Worm (Caenorhabditis elegans) whole organism, young adult: ENCODE measurements around the gene nhr-218.

Experiments
- B0035.1 ChIP-seq: sonication (generic microtip); optimal IDR thresholded peaks from 2 replicates; lab custom pipeline; 2016; ENCODE audit warnings: missing genetic modification characterization, mild to moderate bottlenecking, missing compliant biosample characterization, missing genotype, missing genetic modification reagents
- C06A6.2 ChIP-seq: fragments of 200-800 bp; sonication (Bioruptor generic); conservative IDR thresholded peaks from 2 replicates; pipeline ENCODE4 v1.3.6; 2022; ENCODE audit warnings: missing genetic modification characterization, missing compliant biosample characterization
- C17E4.6 ChIP-seq: fragments of 200-800 bp; sonication (Bioruptor generic); IDR thresholded peaks from 2 replicates; pipeline ENCODE4 v1.3.6; 2022; ENCODE audit warnings: missing genetic modification reagents, missing genetic modification characterization, missing compliant biosample characterization
- D2030.7 ChIP-seq: fragments of 200-800 bp; sonication (Bioruptor generic); IDR thresholded peaks from 2 replicates; pipeline ENCODE4 v1.3.6; 2022; ENCODE audit warnings: missing genetic modification reagents, missing genetic modification characterization, missing compliant biosample characterization
- F10E7.11 ChIP-seq: sonication (generic microtip); optimal IDR thresholded peaks from 2 replicates; lab custom pipeline; 2017; ENCODE audit warnings: mild to moderate bottlenecking, missing genetic modification characterization, moderate library complexity, missing compliant biosample characterization
- F23B12.7 ChIP-seq: sonication (generic microtip); optimal IDR thresholded peaks from 2 replicates; lab custom pipeline; 2017; ENCODE audit warnings: missing genetic modification characterization, mild to moderate bottlenecking, missing compliant biosample characterization, antibody characterized with exemption, moderate library complexity; ENCODE audit not compliant: insufficient read depth
- K11D2.4 ChIP-seq: fragments of 200-800 bp; sonication (Bioruptor generic); IDR thresholded peaks from 2 replicates; pipeline ENCODE4 v1.3.6; 2022; ENCODE audit warnings: missing genetic modification reagents, missing genetic modification characterization, missing compliant biosample characterization
- T07F8.4 ChIP-seq: sonication (generic microtip); optimal IDR thresholded peaks from 2 replicates; lab custom pipeline; 2016; ENCODE audit warnings: mild to moderate bottlenecking, missing genetic modification characterization, moderate library complexity, missing compliant biosample characterization
- Y79H2A.3 ChIP-seq: fragments of 200-800 bp; sonication (Bioruptor generic); conservative IDR thresholded peaks from 2 replicates; pipeline ENCODE4 v1.3.6; 2022; ENCODE audit warnings: missing genetic modification reagents, missing genetic modification characterization, missing compliant biosample characterization
- aptf-2 ChIP-seq: fragments of 200-800 bp; sonication (Bioruptor generic); conservative IDR thresholded peaks from 2 replicates; pipeline ENCODE4 v1.3.6; 2022; ENCODE audit warnings: missing genetic modification reagents, missing genetic modification characterization, missing compliant biosample characterization
- attf-5 ChIP-seq: fragments of 200-800 bp; sonication (Bioruptor generic); optimal IDR thresholded peaks from 2 replicates; lab custom pipeline; 2018; ENCODE audit warnings: mild to moderate bottlenecking, missing genetic modification characterization, missing compliant biosample characterization
- attf-6 ChIP-seq: fragments of 200-800 bp; sonication (Bioruptor generic); IDR thresholded peaks from 2 replicates; pipeline ENCODE4 v1.3.6; 2022; ENCODE audit warnings: missing genetic modification reagents, missing genetic modification characterization, missing compliant biosample characterization
- bed-1 ChIP-seq: fragments of 200-800 bp; sonication (Bioruptor generic); IDR thresholded peaks from 2 replicates; pipeline ENCODE4 v1.3.6; 2022; ENCODE audit warnings: missing genetic modification reagents, missing genetic modification characterization, missing compliant biosample characterization
- ceh-40 ChIP-seq: fragments of 200-800 bp; sonication (Bioruptor generic); IDR thresholded peaks from 2 replicates; pipeline ENCODE4 v1.3.6; 2022; ENCODE audit warnings: missing genetic modification characterization, missing compliant biosample characterization
- ceh-58 ChIP-seq: fragments of 200-800 bp; sonication (Bioruptor generic); IDR thresholded peaks from 2 replicates; pipeline ENCODE4 v1.3.6; 2022; ENCODE audit warnings: missing genetic modification characterization, missing compliant biosample characterization
- ceh-91 ChIP-seq: fragments of 200-800 bp; sonication (Bioruptor generic); IDR thresholded peaks from 2 replicates; pipeline ENCODE4 v1.3.6; 2022; ENCODE audit warnings: missing genetic modification reagents, missing genetic modification characterization, missing compliant biosample characterization
- efl-1 ChIP-seq: fragments of 150-350 bp; optimal IDR thresholded peaks from 2 replicates; lab custom pipeline; 2014; ENCODE audit warnings: missing biosample characterization, missing genetic modification reagents, missing genetic modification characterization
- egrh-3 ChIP-seq: fragments of 200-800 bp; sonication (Bioruptor generic); IDR thresholded peaks from 2 replicates; pipeline ENCODE4 v1.3.6; 2022; ENCODE audit warnings: missing genetic modification reagents, missing genetic modification characterization, missing compliant biosample characterization
- gei-17 ChIP-seq: fragments of 200-800 bp; sonication (Bioruptor generic); optimal IDR thresholded peaks from 2 replicates; lab custom pipeline; 2018; ENCODE audit warnings: mild to moderate bottlenecking, missing genetic modification characterization, missing compliant biosample characterization
- him-1 ChIP-seq: sonication (generic microtip); optimal IDR thresholded peaks from 2 replicates; lab custom pipeline; 2016; ENCODE audit warnings: missing genotype, missing genetic modification reagents, missing genetic modification characterization, missing compliant biosample characterization
- hlh-12 ChIP-seq: sonication (generic microtip); optimal IDR thresholded peaks from 2 replicates; lab custom pipeline; 2016; ENCODE audit warnings: missing genetic modification characterization, missing compliant biosample characterization
- hlh-26 ChIP-seq: fragments of 200-800 bp; sonication (Bioruptor generic); conservative IDR thresholded peaks from 2 replicates; pipeline ENCODE4 v1.3.6; 2022; ENCODE audit warnings: missing genetic modification reagents, missing genetic modification characterization, missing compliant biosample characterization
- hrde-1 ChIP-seq: sonication (generic microtip); optimal IDR thresholded peaks from 2 replicates; lab custom pipeline; 2016; ENCODE audit warnings: missing genetic modification characterization, mild to moderate bottlenecking, missing compliant biosample characterization, moderate library complexity, missing genotype, missing genetic modification reagents, borderline replicate concordance
- lir-1 ChIP-seq: fragments of 200-800 bp; sonication (Bioruptor generic); conservative IDR thresholded peaks from 2 replicates; pipeline ENCODE4 v1.3.6; 2022; ENCODE audit warnings: missing genetic modification reagents, missing genetic modification characterization, missing compliant biosample characterization
- madf-10 ChIP-seq: sonication (generic microtip); optimal IDR thresholded peaks from 2 replicates; lab custom pipeline; 2016; ENCODE audit warnings: mild to moderate bottlenecking, missing genetic modification characterization, missing compliant biosample characterization
- mes-4 ChIP-seq: sonication (generic microtip); optimal IDR thresholded peaks from 2 replicates; lab custom pipeline; 2016; ENCODE audit warnings: missing genotype, missing genetic modification characterization, missing compliant biosample characterization
- nhr-27 ChIP-seq: fragments of 200-800 bp; sonication (Bioruptor generic); optimal IDR thresholded peaks from 2 replicates; lab custom pipeline; 2018; ENCODE audit warnings: mild to moderate bottlenecking, missing genetic modification characterization, moderate library complexity, missing compliant biosample characterization
- rcor-1 ChIP-seq: fragments of 200-800 bp; sonication (Bioruptor generic); IDR thresholded peaks from 2 replicates; pipeline ENCODE4 v1.3.6; 2022; ENCODE audit warnings: missing genetic modification reagents, missing genetic modification characterization, missing compliant biosample characterization
- rec-8 ChIP-seq, 2 experiments: sonication (generic microtip); optimal IDR thresholded peaks; 2 replicates each; lab custom pipeline; 2016; ENCODE audit warnings: mild to moderate bottlenecking in 2 of 2, missing genetic modification characterization in 2 of 2, missing genetic modification reagents in 2 of 2, missing genotype in 2 of 2, missing biosample characterization in 1 of 2, missing compliant biosample characterization in 1 of 2, moderate library complexity in 1 of 2
- repo-1 ChIP-seq: sonication (generic microtip); optimal IDR thresholded peaks from 2 replicates; lab custom pipeline; 2017; ENCODE audit warnings: mild to moderate bottlenecking, missing genetic modification characterization, missing compliant biosample characterization
- rpc-1 ChIP-seq, 2 experiments: fragments of 150-350 bp in 1 of 2; sonication (generic microtip) in 1 of 2; optimal IDR thresholded peaks; 2 replicates each; lab custom pipeline; 2014 to 2018; ENCODE audit warnings: missing biosample characterization in 1 of 2, missing genetic modification characterization in 1 of 2, missing genetic modification reagents in 1 of 2, missing genotype in 1 of 2
- snpc-4 ChIP-seq, 5 experiments: fragments of 150-350 bp in 1 of 5; sonication (generic microtip) in 4 of 5; optimal IDR thresholded peaks; 2 replicates each; lab custom pipeline; 2014 to 2018; ENCODE audit warnings: missing genetic modification characterization in 5 of 5, missing biosample characterization in 3 of 5, antibody characterized with exemption in 2 of 5, mild to moderate bottlenecking in 2 of 5, missing compliant biosample characterization in 2 of 5, missing genotype in 2 of 5, moderate library complexity in 2 of 5, missing genetic modification reagents in 1 of 5
- somi-1 ChIP-seq: fragments of 200-800 bp; sonication (Bioruptor generic); optimal IDR thresholded peaks from 2 replicates; lab custom pipeline; 2018; ENCODE audit warnings: mild to moderate bottlenecking, missing genetic modification characterization, missing compliant biosample characterization
- tbp1 ChIP-seq: fragments of 200-800 bp; sonication (Bioruptor generic); optimal IDR thresholded peaks from 2 replicates; lab custom pipeline; 2018; ENCODE audit warnings: mild to moderate bottlenecking, missing genetic modification characterization, missing compliant biosample characterization
- unc-62 ChIP-seq: fragments of 150-350 bp; optimal IDR thresholded peaks from 2 replicates; lab custom pipeline; 2014; ENCODE audit warnings: missing biosample characterization, missing genetic modification reagents, missing genetic modification characterization
- zfh-2 ChIP-seq: fragments of 200-800 bp; sonication (Bioruptor generic); conservative IDR thresholded peaks from 2 replicates; pipeline ENCODE4 v1.3.6; 2022; ENCODE audit warnings: missing genetic modification reagents, missing genetic modification characterization, missing compliant biosample characterization
- ztf-18 ChIP-seq: sonication (generic microtip); optimal IDR thresholded peaks from 2 replicates; lab custom pipeline; 2016; ENCODE audit warnings: missing genotype, mild to moderate bottlenecking, missing genetic modification characterization, missing compliant biosample characterization
- ztf-22 ChIP-seq: fragments of 200-800 bp; sonication (Bioruptor generic); optimal IDR thresholded peaks from 2 replicates; lab custom pipeline; 2018; ENCODE audit warnings: mild to moderate bottlenecking, missing genetic modification characterization, moderate library complexity, missing compliant biosample characterization
- ztf-26 ChIP-seq: sonication (generic microtip); optimal IDR thresholded peaks from 2 replicates; lab custom pipeline; 2017; ENCODE audit warnings: missing genetic modification characterization, missing compliant biosample characterization
- ztf-28 ChIP-seq: fragments of 200-800 bp; sonication (Bioruptor generic); IDR thresholded peaks from 2 replicates; pipeline ENCODE4 v1.3.6; 2022; ENCODE audit warnings: missing genetic modification reagents, missing genetic modification characterization, missing compliant biosample characterization
- ztf-6 ChIP-seq: fragments of 200-800 bp; sonication (Bioruptor generic); IDR thresholded peaks from 2 replicates; pipeline ENCODE4 v1.3.6; 2022; ENCODE audit warnings: missing genetic modification reagents, missing genetic modification characterization, missing compliant biosample characterization

The nhr-218 gene

ce11 chrV:16213323-16213722 lies 44.9 kb upstream of the nhr-218 start:
- TF ChIP-seq D2030.7 (GFP tag; lab: Robert Waterston, UW) (no peak), somi-1 (GFP tag; lab: Kevin White, UChicago) (peak; percentile 30), ztf-28 (no peak), F23B12.7 (tag; lab: Kevin White, UChicago) (no peak), unc-62 (GFP tag; lab: Kevin White, UChicago) (no peak), F10E7.11 (no peak), ztf-22 (no peak), K11D2.4 (GFP tag; lab: Robert Waterston, UW) (no peak), ceh-91 (GFP tag; lab: Robert Waterston, UW) (no peak), him-1 (tag; lab: Kevin White, UChicago) (no peak), zfh-2 (no peak), egrh-3 (GFP tag; lab: Robert Waterston, UW) (no peak), ztf-26 (peak; percentile 65), C06A6.2 (GFP tag; lab: Robert Waterston, UW) (peak; percentile 58; the same call in 1 of the 2 replicates)

- TF ChIP-seq lir-1 (no peak), hrde-1 (tag; lab: Kevin White, UChicago) (no peak), ceh-58 (GFP tag; lab: Robert Waterston, UW) (no peak), rec-8 (tag; optimal IDR thresholded peaks at IDR 0.05; lab: Kevin White, UChicago) (no peak), hlh-12 (no peak)
Measured at ce11 chrV:16214505-16214904, 43.7 kb upstream of the nhr-218 start, which contains the start of gene F11A5.9. TSS of gene F11A5.9 (plus strand) at chrV:16214890.

- TF ChIP-seq rpc-1 (optimal IDR thresholded peaks at IDR 0.05; lab: Kevin White, UChicago) (no peak), rpc-1 (tag; optimal IDR thresholded peaks at IDR 0.05; lab: Kevin White, UChicago) (no peak), unc-62 (GFP tag; lab: Kevin White, UChicago) (no peak), Y79H2A.3 (GFP tag; lab: Robert Waterston, UW) (no peak), tbp1 (no peak), bed-1 (GFP tag; lab: Robert Waterston, UW) (no peak), aptf-2 (GFP tag; lab: Robert Waterston, UW) (no peak)
- TF ChIP-seq, all 124 proteins: peak for 0
Measured at ce11 chrV:16218522-16218921, 39.7 kb upstream of the nhr-218 start, which contains the start of gene F11A5.15. TSS of gene F11A5.15 (minus strand) at chrV:16218622.

ce11 chrV:16218972-16219757 lies 39.1 kb upstream of the nhr-218 start, which contains the start of gene glc-1:
TSS of gene glc-1 (plus strand) at chrV:16219634.
- no peak for TF ChIP-seq T07F8.4 (tag; lab: Kevin White, UChicago)
- TF ChIP-seq ztf-6 (GFP tag; lab: Robert Waterston, UW) = no peak
- no peak for TF ChIP-seq nhr-27 (tag; lab: Kevin White, UChicago)
- no peak for TF ChIP-seq repo-1 (tag; lab: Kevin White, UChicago)
- TF ChIP-seq lir-1 = no peak
- no peak for TF ChIP-seq ceh-40 (GFP tag; lab: Robert Waterston, UW)
- no peak for TF ChIP-seq madf-10
- TF ChIP-seq C17E4.6 (GFP tag; lab: Robert Waterston, UW) = no peak
- TF ChIP-seq ztf-18 (tag; lab: Kevin White, UChicago) = no peak
- 0 out of 2 replicates have a peak, but pooled peaks have one; percentile 27 for TF ChIP-seq attf-6 (GFP tag; lab: Robert Waterston, UW)
- TF ChIP-seq tbp1 = peak; percentile 74
- TF ChIP-seq attf-5 (GFP tag; lab: Kevin White, UChicago) = no peak
- TF ChIP-seq gei-17 = no peak
- TF ChIP-seq F23B12.7 (tag; lab: Kevin White, UChicago) = no peak
- no peak for TF ChIP-seq B0035.1
- no peak for TF ChIP-seq snpc-4 (GFP tag; optimal IDR thresholded peaks at IDR 0.05; lab: Kevin White, UChicago)
- TF ChIP-seq snpc-4 (tag; optimal IDR thresholded peaks at IDR 0.05; lab: Kevin White, UChicago) = peak in 1 of 4 experiments; percentile 21
- no peak for TF ChIP-seq efl-1 (GFP tag; lab: Kevin White, UChicago)
- no peak for TF ChIP-seq rcor-1 (GFP tag; lab: Robert Waterston, UW)
- no peak for TF ChIP-seq hlh-26 (GFP tag; lab: Robert Waterston, UW)
- no peak for TF ChIP-seq mes-4 (tag; lab: Kevin White, UChicago)
